Worm (Caenorhabditis elegans) whole organism, L3 larva: ENCODE results near the gene K09C8.9.

Experiments used
- R02D3.7 ChIP-seq: fragments of 150-350 bp; optimal IDR thresholded peaks from 2 replicates; lab custom pipeline; 2014; ENCODE audit warnings: missing biosample characterization, missing genetic modification characterization
- egl-5 ChIP-seq: fragments of 150-350 bp; optimal IDR thresholded peaks from 2 replicates; lab custom pipeline; 2017; ENCODE audit warnings: missing biosample characterization, missing genetic modification reagents, missing genetic modification characterization, inconsistent platforms
- nfya-1 ChIP-seq: sonication (generic microtip); optimal IDR thresholded peaks from 2 replicates; lab custom pipeline; 2017; ENCODE audit warnings: missing genetic modification characterization, mild to moderate bottlenecking, missing compliant biosample characterization, antibody characterized with exemption, moderate library complexity; ENCODE audit not compliant: insufficient read depth
- nhr-12 ChIP-seq: fragments of 150-350 bp; optimal IDR thresholded peaks from 2 replicates; lab custom pipeline; 2014; ENCODE audit warnings: missing biosample characterization, missing genetic modification characterization
- nhr-25 ChIP-seq: sonication (generic microtip); optimal IDR thresholded peaks from 2 replicates; lab custom pipeline; 2017; ENCODE audit warnings: missing biosample characterization, missing genetic modification characterization
- sea-2 ChIP-seq: fragments of 150-350 bp; sonication (generic microtip); optimal IDR thresholded peaks from 4 replicates; lab custom pipeline; 2014; ENCODE audit warnings: missing biosample characterization, missing genetic modification reagents, missing genetic modification characterization
- unc-62 ChIP-seq: fragments of 150-350 bp; sonication (generic microtip); optimal IDR thresholded peaks from 4 replicates; lab custom pipeline; 2014; ENCODE audit warnings: missing biosample characterization, missing genetic modification reagents, missing genetic modification characterization
- zag-1 ChIP-seq: fragments of 150-350 bp; optimal IDR thresholded peaks from 2 replicates; lab custom pipeline; 2014; ENCODE audit warnings: missing biosample characterization, missing genetic modification characterization
- ztf-11 ChIP-seq: fragments of 150-350 bp; optimal IDR thresholded peaks from 2 replicates; lab custom pipeline; 2014; ENCODE audit warnings: missing biosample characterization, missing genetic modification characterization

- TF ChIP-seq nfya-1 (tag; lab: Kevin White, UChicago), result no peak
- no peak for TF ChIP-seq R02D3.7 (tag; lab: Kevin White, UChicago)
- no peak for TF ChIP-seq zag-1 (tag; lab: Kevin White, UChicago)
- TF ChIP-seq sea-2, result no peak
- TF ChIP-seq nhr-25 (tag; lab: Kevin White, UChicago), result no peak
- TF ChIP-seq unc-62 (GFP tag; lab: Kevin White, UChicago), result no peak
- no peak for TF ChIP-seq nhr-12
- no peak for TF ChIP-seq ztf-11
- TF ChIP-seq egl-5, result no peak
Observed at ce11 chrX:10959136-10959535, 8.5 kb downstream of the K09C8.9 start, which contains the start of gene K09C8.2.
